Worm (Caenorhabditis elegans): Measurements from ENCODE around the gene dpy-21.
A peak's percentile ranks its signal among the peaks of the same experiment; 100 is the strongest.

The dpy-21 gene

DNA sequence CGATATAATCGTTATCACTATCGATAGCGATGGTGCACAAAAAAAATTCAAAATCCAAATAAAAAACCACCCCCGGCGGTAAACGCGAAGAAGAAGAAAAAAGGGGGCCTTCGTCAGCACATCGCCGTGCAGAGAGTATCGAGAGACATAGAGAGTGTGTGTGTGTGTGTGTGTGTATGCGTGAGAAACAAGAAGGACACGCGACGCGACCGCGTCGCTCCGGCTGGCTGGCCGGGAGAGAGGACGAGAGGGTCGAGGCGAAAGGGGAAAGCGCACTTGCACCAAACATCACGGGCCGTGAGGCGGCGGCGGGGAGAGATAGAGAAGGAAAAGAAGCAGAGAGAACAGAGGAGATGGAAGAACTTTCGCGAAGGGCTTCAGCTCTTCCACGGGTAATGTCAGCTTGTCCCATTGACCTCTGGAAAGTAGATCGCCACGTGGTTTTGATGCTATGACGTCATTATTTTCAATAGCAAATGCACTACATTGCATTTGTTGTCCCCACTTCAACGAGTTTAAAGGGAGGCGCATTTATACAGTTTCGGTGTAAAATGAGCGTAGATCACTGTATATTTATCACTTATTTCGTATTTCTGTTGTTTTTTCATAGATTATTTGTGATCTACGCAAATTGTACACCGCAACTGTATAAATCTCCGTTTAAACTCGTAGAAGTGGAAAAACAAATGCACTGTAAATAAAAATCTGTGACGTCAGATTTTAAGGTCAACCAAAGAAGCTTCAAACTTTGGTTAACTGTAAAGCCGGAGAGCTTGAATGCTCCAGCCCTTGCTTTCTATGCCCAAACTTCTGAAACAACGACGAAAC lies 2.4 kb upstream of the dpy-21 start, which contains the start of gene Y59A8B.24 (continued):
- peak; percentile 67; the same call in 1 of the 2 replicates for TF ChIP-seq egl-44 (GFP tag; IDR thresholded peaks at IDR 0.05)
- peak; percentile 89 for TF ChIP-seq atf-7 (tag; optimal IDR thresholded peaks at IDR 0.05)
- TF ChIP-seq sea-2 (GFP tag; IDR thresholded peaks at IDR 0.05): no peak
- peak; percentile 99 for TF ChIP-seq zfh-2 (GFP tag; conservative IDR thresholded peaks at IDR 0.05)
- TF ChIP-seq D2030.7 (GFP tag; IDR thresholded peaks at IDR 0.05): 0 out of 2 replicates have a peak, but pooled peaks have one; percentile 29
- TF ChIP-seq lsy-27 (tag; optimal IDR thresholded peaks at IDR 0.05; ENCODE audit: borderline replicate concordance, insufficient read depth): peak; percentile 14
- peak; percentile 77 for TF ChIP-seq lin-26 (GFP tag; IDR thresholded peaks at IDR 0.05)
- TF ChIP-seq ceh-91 (GFP tag; IDR thresholded peaks at IDR 0.05): peak; percentile 48; the same call in 1 of the 2 replicates
- TF ChIP-seq ekl-4 (GFP tag; IDR thresholded peaks at IDR 0.05): peak; percentile 90
- peak; percentile 53 for TF ChIP-seq repo-1 (tag; optimal IDR thresholded peaks at IDR 0.05)
- TF ChIP-seq efl-1 (GFP tag; optimal IDR thresholded peaks at IDR 0.05): no peak
- peak; percentile 67 for TF ChIP-seq ets-4 (GFP tag; optimal IDR thresholded peaks at IDR 0.05)
- TF ChIP-seq C17E4.6 (GFP tag; IDR thresholded peaks at IDR 0.05): peak; percentile 58; the same call in 1 of the 2 replicates
- peak; percentile 89 for TF ChIP-seq lin-40 (tag; optimal IDR thresholded peaks at IDR 0.05)
- peak; percentile 67 for TF ChIP-seq ztf-3 (GFP tag; optimal IDR thresholded peaks at IDR 0.05)
- TF ChIP-seq K11D2.4 (GFP tag; IDR thresholded peaks at IDR 0.05): peak; percentile 87

DNA sequence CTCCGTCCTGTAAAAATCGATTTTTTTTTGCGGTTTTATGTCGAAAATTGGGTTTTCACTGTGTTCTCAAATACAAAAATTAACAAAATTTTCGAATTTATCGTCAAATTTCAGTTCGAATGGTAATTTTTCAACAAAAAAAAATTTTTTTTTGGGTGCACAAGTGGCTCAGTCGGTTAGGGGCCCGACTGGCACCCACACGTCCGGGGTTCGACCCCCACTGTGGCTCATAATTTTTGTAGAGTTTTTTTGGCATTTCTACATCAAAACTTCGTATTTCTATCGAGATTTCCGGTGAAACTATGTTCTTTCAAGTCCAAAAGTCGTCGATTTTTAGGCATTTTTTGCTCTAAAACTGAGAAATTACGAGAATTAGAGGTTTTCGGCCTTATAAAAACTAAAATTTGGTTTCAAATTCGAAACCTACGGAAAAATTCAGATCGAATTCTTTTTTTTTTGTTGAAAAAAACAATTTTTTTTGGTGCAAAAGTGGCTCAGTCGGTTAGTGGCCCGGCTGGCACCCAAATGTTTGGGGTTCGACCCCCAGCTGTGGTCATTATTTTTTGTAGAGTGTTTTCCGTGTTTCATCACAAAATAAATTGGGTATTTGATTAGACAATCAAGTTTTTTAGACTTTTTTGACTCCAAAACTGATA lies 829 bp downstream of the dpy-21 start:
- TF ChIP-seq madf-8 (GFP tag; conservative IDR thresholded peaks at IDR 0.05) (no peak), F57C9.4 (tag; optimal IDR thresholded peaks at IDR 0.05) (no peak), lin-35 (GFP tag; optimal IDR thresholded peaks at IDR 0.05) (no peak), B0261.1 (tag; optimal IDR thresholded peaks at IDR 0.05) (peak; percentile 32), rpc-1 (optimal IDR thresholded peaks at IDR 0.05) (no peak), rpc-1 (tag; optimal IDR thresholded peaks at IDR 0.05) (peak; percentile 66), ekl-4 (GFP tag; IDR thresholded peaks at IDR 0.05) (no peak), ccch-3 (GFP tag; optimal IDR thresholded peaks at IDR 0.05) (no peak), F37B4.10 (GFP tag; IDR thresholded peaks at IDR 0.05) (no peak), ztf-25 (GFP tag; IDR thresholded peaks at IDR 0.05) (no peak), hlh-12 (tag; optimal IDR thresholded peaks at IDR 0.05) (no peak), tbp1 (GFP tag; optimal IDR thresholded peaks at IDR 0.05) (peak; percentile 56), efl-1 (GFP tag; optimal IDR thresholded peaks at IDR 0.05) (no peak), nfya-1 (tag; optimal IDR thresholded peaks at IDR 0.05; ENCODE audit: borderline replicate concordance, insufficient read depth) (no peak)

DNA sequence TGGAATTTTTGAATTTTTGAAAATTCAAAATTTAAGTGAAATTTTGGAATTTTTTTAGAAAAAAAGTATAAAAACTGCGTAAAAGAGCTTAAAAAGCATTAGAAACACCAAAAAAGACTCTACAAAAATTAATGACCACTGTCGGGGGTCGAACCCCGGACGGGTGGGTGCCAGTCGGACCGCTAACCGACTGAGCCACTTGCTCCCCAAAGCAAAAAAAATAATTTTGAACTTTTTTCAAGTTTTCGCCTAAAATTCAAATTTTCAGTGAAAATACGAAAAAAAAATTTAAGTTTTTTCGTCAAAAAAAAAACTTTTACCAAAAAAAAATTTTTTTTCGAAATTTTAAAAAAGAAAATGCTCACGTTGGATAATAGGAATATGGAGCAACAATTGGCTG lies 1.7 kb downstream of the dpy-21 start:
- TF ChIP-seq zfh-2 (GFP tag; conservative IDR thresholded peaks at IDR 0.05) (no peak), rpc-1 (optimal IDR thresholded peaks at IDR 0.05) (no peak), rpc-1 (tag; optimal IDR thresholded peaks at IDR 0.05) (peak; percentile 63), tbp1 (GFP tag; optimal IDR thresholded peaks at IDR 0.05) (peak; percentile 73)

DNA sequence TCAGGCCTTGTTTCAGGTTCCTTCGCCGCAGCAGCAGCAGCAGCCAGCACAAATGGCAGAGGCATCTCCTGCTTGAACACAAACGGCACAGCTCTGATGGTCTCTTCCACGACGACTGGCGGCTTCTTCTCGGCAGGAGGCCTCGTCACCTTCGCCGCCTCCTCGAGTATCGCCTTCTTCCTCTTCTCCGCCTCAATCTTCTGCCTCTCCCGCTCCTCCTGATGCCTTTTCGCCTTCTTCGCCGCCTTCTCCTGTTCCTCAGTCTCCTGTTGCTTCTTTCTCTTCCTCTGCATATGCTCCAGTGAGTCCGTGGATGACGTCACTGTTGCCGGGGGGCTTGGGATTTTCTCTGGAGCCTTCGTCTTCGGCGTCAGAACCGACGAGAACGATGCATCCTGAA lies 3.5 kb downstream of the dpy-21 start:
- no peak for TF ChIP-seq madf-6 (GFP tag; IDR thresholded peaks at IDR 0.05)
- TF ChIP-seq lin-26 (GFP tag; IDR thresholded peaks at IDR 0.05): 0 out of 2 replicates have a peak, but pooled peaks have one; percentile 12
- no peak for TF ChIP-seq bed-1 (GFP tag; IDR thresholded peaks at IDR 0.05)
- 0 out of 2 replicates have a peak, but pooled peaks have one; percentile 6 for TF ChIP-seq zfh-2 (GFP tag; conservative IDR thresholded peaks at IDR 0.05)
- TF ChIP-seq fkh-3 (tag; optimal IDR thresholded peaks at IDR 0.05): no peak
- TF ChIP-seq snpc-1.3 (tag; optimal IDR thresholded peaks at IDR 0.05; ENCODE audit: insufficient read depth): no peak
- TF ChIP-seq egrh-3 (GFP tag; IDR thresholded peaks at IDR 0.05): peak; percentile 56; the same call in 1 of the 2 replicates
